Worm (Caenorhabditis elegans) whole organism, L4 larva: ENCODE results near the gene T21C9.9.
A peak's percentile ranks its signal among the peaks of the same experiment; 100 is the strongest.

ENCODE experiments used
- D1046.2 ChIP-seq: fragments of 200-800 bp; sonication (Bioruptor generic); IDR thresholded peaks from 2 replicates; pipeline ENCODE4 v1.3.6; 2022; ENCODE audit warnings: missing genetic modification characterization, missing compliant biosample characterization
- F26F4.8 ChIP-seq: fragments of 200-800 bp; sonication (Bioruptor generic); conservative IDR thresholded peaks from 2 replicates; pipeline ENCODE4 v1.3.6; 2022; ENCODE audit warnings: missing genetic modification characterization, missing compliant biosample characterization
- R02D3.7 ChIP-seq: fragments of 150-350 bp; sonication (generic microtip); optimal IDR thresholded peaks from 3 replicates; lab custom pipeline; 2014; ENCODE audit warnings: missing biosample characterization, missing genetic modification characterization
- T20F7.1 ChIP-seq: fragments of 200-800 bp; sonication (Bioruptor generic); optimal IDR thresholded peaks from 2 replicates; lab custom pipeline; 2018; ENCODE audit warnings: mild to moderate bottlenecking, missing genetic modification characterization, missing compliant biosample characterization
- Y105C5A.15 ChIP-seq: fragments of 200-800 bp; sonication (Bioruptor generic); IDR thresholded peaks from 2 replicates; pipeline ENCODE4 v1.3.6; 2022; ENCODE audit warnings: missing genetic modification characterization, missing compliant biosample characterization
- ZK546.5 ChIP-seq, 2 experiments: sonication (generic microtip); optimal IDR thresholded peaks; 2 replicates each; lab custom pipeline; 2017; ENCODE audit warnings: missing biosample characterization in 2 of 2, missing genetic modification characterization in 2 of 2
- aha-1 ChIP-seq: fragments of 150-350 bp; peaks from one replicate; lab custom pipeline; 2014; ENCODE audit warnings: missing biosample characterization, missing genetic modification characterization
- aly-2 ChIP-seq: sonication (generic microtip); optimal IDR thresholded peaks from 2 replicates; lab custom pipeline; 2018; ENCODE audit warnings: missing biosample characterization, missing genetic modification characterization
- daf-16 ChIP-seq, 3 experiments: sonication (generic microtip); optimal IDR thresholded peaks; 2 replicates each; lab custom pipeline; 2016 to 2017; ENCODE audit warnings: missing genetic modification characterization in 3 of 3, missing genetic modification reagents in 3 of 3, mild to moderate bottlenecking in 2 of 3, missing compliant biosample characterization in 2 of 3, missing biosample characterization in 1 of 3, moderate library complexity in 1 of 3
- dmd-9 ChIP-seq: fragments of 200-800 bp; sonication (Bioruptor generic); IDR thresholded peaks from 2 replicates; pipeline ENCODE4 v1.3.6; 2022; ENCODE audit warnings: missing genetic modification reagents, missing genetic modification characterization, missing compliant biosample characterization
- dpl-1 ChIP-seq: fragments of 150-350 bp; optimal IDR thresholded peaks from 2 replicates; lab custom pipeline; 2014; ENCODE audit warnings: missing biosample characterization, missing genetic modification reagents, missing genetic modification characterization
- duxl-1 ChIP-seq: sonication (generic microtip); optimal IDR thresholded peaks from 2 replicates; lab custom pipeline; 2016; ENCODE audit warnings: mild to moderate bottlenecking, missing genetic modification characterization, moderate library complexity, missing compliant biosample characterization; ENCODE audit not compliant: poor library complexity
- egl-27 ChIP-seq: sonication (generic microtip); optimal IDR thresholded peaks from 3 replicates; lab custom pipeline; 2017; ENCODE audit warnings: missing biosample characterization, missing genetic modification reagents, missing genetic modification characterization
- gei-8 ChIP-seq: fragments of 200-800 bp; sonication (Bioruptor generic); optimal IDR thresholded peaks from 2 replicates; lab custom pipeline; 2018; ENCODE audit warnings: mild to moderate bottlenecking, missing genetic modification characterization, missing compliant biosample characterization
- hlh-30 ChIP-seq: sonication (generic microtip); optimal IDR thresholded peaks from 2 replicates; lab custom pipeline; 2017; ENCODE audit warnings: antibody characterized with exemption, mild to moderate bottlenecking, missing genetic modification characterization, missing compliant biosample characterization; ENCODE audit not compliant: insufficient read depth
- lin-39 ChIP-seq: fragments of 150-350 bp; optimal IDR thresholded peaks from 2 replicates; lab custom pipeline; 2014; ENCODE audit warnings: missing biosample characterization, missing genetic modification reagents, missing genetic modification characterization
- lir-3 ChIP-seq: sonication (generic microtip); optimal IDR thresholded peaks from 2 replicates; lab custom pipeline; 2016; ENCODE audit warnings: mild to moderate bottlenecking, missing genetic modification characterization, missing compliant biosample characterization
- madf-9 ChIP-seq: fragments of 200-800 bp; sonication (Bioruptor generic); conservative IDR thresholded peaks from 2 replicates; pipeline ENCODE4 v1.3.6; 2022; ENCODE audit warnings: missing genetic modification reagents, missing genetic modification characterization, missing compliant biosample characterization
- mxl-2 ChIP-seq: fragments of 200-800 bp; sonication (Bioruptor generic); conservative IDR thresholded peaks from 2 replicates; pipeline ENCODE4 v1.3.6; 2022; ENCODE audit warnings: missing genetic modification reagents, missing genetic modification characterization, missing compliant biosample characterization
- nhr-10 ChIP-seq: fragments of 150-350 bp; optimal IDR thresholded peaks from 2 replicates; lab custom pipeline; 2014; ENCODE audit warnings: missing biosample characterization, missing genetic modification characterization
- nhr-102 ChIP-seq: sonication (generic microtip); optimal IDR thresholded peaks from 2 replicates; lab custom pipeline; 2016; ENCODE audit warnings: mild to moderate bottlenecking, missing genetic modification characterization, moderate library complexity, missing compliant biosample characterization
- nhr-237 ChIP-seq: sonication (generic microtip); optimal IDR thresholded peaks from 2 replicates; lab custom pipeline; 2017; ENCODE audit warnings: missing biosample characterization, missing genetic modification characterization
- nhr-25 ChIP-seq: sonication (generic microtip); optimal IDR thresholded peaks from 2 replicates; lab custom pipeline; 2017; ENCODE audit warnings: missing genetic modification characterization, mild to moderate bottlenecking, missing compliant biosample characterization, antibody characterized with exemption, moderate library complexity, borderline replicate concordance; ENCODE audit not compliant: insufficient read depth
- saeg-2 ChIP-seq: fragments of 200-800 bp; sonication (Bioruptor generic); IDR thresholded peaks from 2 replicates; pipeline ENCODE4 v1.3.6; 2022; ENCODE audit warnings: missing genetic modification reagents, missing genetic modification characterization, missing compliant biosample characterization
- sdz-12 ChIP-seq: fragments of 200-800 bp; sonication (Bioruptor generic); optimal IDR thresholded peaks from 2 replicates; lab custom pipeline; 2018; ENCODE audit warnings: mild to moderate bottlenecking, missing genetic modification characterization, missing compliant biosample characterization
- snpc-4 ChIP-seq: fragments of 150-350 bp; optimal IDR thresholded peaks from 2 replicates; lab custom pipeline; 2014; ENCODE audit warnings: missing biosample characterization, missing genetic modification characterization
- spr-1 ChIP-seq: sonication (generic microtip); optimal IDR thresholded peaks from 2 replicates; lab custom pipeline; 2016; ENCODE audit warnings: mild to moderate bottlenecking, missing genetic modification characterization, missing compliant biosample characterization
- tag-97 ChIP-seq: fragments of 200-800 bp; sonication (Bioruptor generic); IDR thresholded peaks from 2 replicates; pipeline ENCODE4 v1.3.6; 2022; ENCODE audit warnings: missing genetic modification characterization, missing compliant biosample characterization
- unc-62 ChIP-seq, 3 experiments: fragments of 150-350 bp in 1 of 3; sonication (generic microtip); optimal IDR thresholded peaks in 2 of 3; peaks in 1 of 3; 1 replicate in 1 of 3; 2 replicates in 2 of 3; lab custom pipeline; 2014 to 2017; ENCODE audit warnings: missing biosample characterization in 3 of 3, missing genetic modification characterization in 3 of 3, missing genetic modification reagents in 3 of 3, missing genotype in 1 of 3
- zfp-2 ChIP-seq: sonication (generic microtip); optimal IDR thresholded peaks from 2 replicates; lab custom pipeline; 2016; ENCODE audit warnings: mild to moderate bottlenecking, missing genetic modification characterization, missing compliant biosample characterization
- ztf-7 ChIP-seq: fragments of 150-350 bp; optimal IDR thresholded peaks from 2 replicates; lab custom pipeline; 2014; ENCODE audit warnings: missing biosample characterization, missing genetic modification characterization

T21C9.9 gene

ce11 chrV:10630497-10630896, 38.1 kb upstream of the T21C9.9 start:
- TF ChIP-seq aha-1 (tag; lab: Kevin White, UChicago): peak; percentile 42
- TF ChIP-seq dpl-1 (GFP tag; lab: Kevin White, UChicago): no peak
- peak in 1 of 2 experiments; percentile 98 for TF ChIP-seq unc-62 (GFP tag; optimal IDR thresholded peaks at IDR 0.05 in 1 of 2; lab: Kevin White, UChicago)
- TF ChIP-seq unc-62 (tag; optimal IDR thresholded peaks at IDR 0.05; lab: Kevin White, UChicago): no peak
- TF ChIP-seq daf-16 (GFP tag; optimal IDR thresholded peaks at IDR 0.05; lab: Kevin White, UChicago): no peak
- TF ChIP-seq daf-16 (tag; optimal IDR thresholded peaks at IDR 0.05; lab: Kevin White, UChicago): no peak
- TF ChIP-seq ztf-7: no peak
- TF ChIP-seq aly-2: no peak
- TF ChIP-seq duxl-1 (tag; lab: Kevin White, UChicago): no peak
- TF ChIP-seq nhr-10 (tag; lab: Kevin White, UChicago): no peak
- no peak for TF ChIP-seq nhr-237 (tag; lab: Kevin White, UChicago)
- TF ChIP-seq sdz-12 (GFP tag; lab: Kevin White, UChicago): no peak
- no peak for TF ChIP-seq D1046.2 (GFP tag; lab: Robert Waterston, UW)
- TF ChIP-seq dmd-9: no peak
- TF ChIP-seq gei-8 (GFP tag; lab: Kevin White, UChicago): no peak
- no peak for TF ChIP-seq nhr-25

- TF ChIP-seq saeg-2 (GFP tag; lab: Robert Waterston, UW): no peak
- TF ChIP-seq duxl-1 (tag; lab: Kevin White, UChicago): no peak
- TF ChIP-seq sdz-12 (GFP tag; lab: Kevin White, UChicago): no peak
- TF ChIP-seq tag-97 (GFP tag; lab: Robert Waterston, UW): no peak
- TF ChIP-seq F26F4.8 (GFP tag; lab: Robert Waterston, UW): no peak
- TF ChIP-seq madf-9 (GFP tag; lab: Robert Waterston, UW): no peak
Measured at ce11 chrV:10615496-10615895, 23.1 kb upstream of the T21C9.9 start, which contains the start of gene H09F14.1. Gene H09F14.1, minus strand, starts transcription at chrV:10615596.

ce11 chrV:10602051-10602937, 9.9 kb upstream of the T21C9.9 start, which contains the start of gene H27A22.1:
Gene H27A22.1, plus strand, starts transcription at chrV:10602555.
- no peak for TF ChIP-seq T20F7.1 (GFP tag; lab: Kevin White, UChicago)
- no peak for TF ChIP-seq daf-16 (GFP tag; optimal IDR thresholded peaks at IDR 0.05; lab: Kevin White, UChicago)
- TF ChIP-seq daf-16 (tag; optimal IDR thresholded peaks at IDR 0.05; lab: Kevin White, UChicago): peak; percentile 4
- peak; percentile 96 for TF ChIP-seq aha-1 (tag; lab: Kevin White, UChicago)

- TF ChIP-seq Y105C5A.15 (GFP tag; lab: Robert Waterston, UW): no peak
- no peak for TF ChIP-seq lir-3 (tag; lab: Kevin White, UChicago)
- TF ChIP-seq nhr-102 (tag; lab: Kevin White, UChicago): no peak
- peak; percentile 88 for TF ChIP-seq T20F7.1 (GFP tag; lab: Kevin White, UChicago)
- no peak for TF ChIP-seq lin-39 (tag; lab: Kevin White, UChicago)
- TF ChIP-seq egl-27 (tag; lab: Kevin White, UChicago): no peak
- no peak for TF ChIP-seq ztf-7
- peak; percentile 21 for TF ChIP-seq R02D3.7
- TF ChIP-seq zfp-2 (tag; lab: Kevin White, UChicago): no peak
- TF ChIP-seq snpc-4: no peak
- no peak for TF ChIP-seq hlh-30 (tag; lab: Kevin White, UChicago)
- no peak for TF ChIP-seq spr-1 (tag; lab: Kevin White, UChicago)
- no peak for TF ChIP-seq daf-16 (GFP tag; optimal IDR thresholded peaks at IDR 0.05; lab: Kevin White, UChicago)
- TF ChIP-seq daf-16 (tag; optimal IDR thresholded peaks at IDR 0.05; lab: Kevin White, UChicago): no peak
- TF ChIP-seq mxl-2 (GFP tag; lab: Robert Waterston, UW): no peak
- TF ChIP-seq ZK546.5 (tag; optimal IDR thresholded peaks at IDR 0.05; lab: Kevin White, UChicago): no peak
- TF ChIP-seq, all 104 proteins: peak for 2
Measured at ce11 chrV:10598670-10599154, 6.3 kb upstream of the T21C9.9 start, which contains the start of gene scpl-4. Gene scpl-4, plus strand, starts transcription at chrV:10599104.
